Worm (Caenorhabditis elegans) whole organism, young adult: ENCODE measurements around the gene C48A7.16.

Experiments
- ceh-91 ChIP-seq: fragments of 200-800 bp; sonication (Bioruptor generic); IDR thresholded peaks from 2 replicates; pipeline ENCODE4 v1.3.6; 2022; ENCODE audit warnings: missing genetic modification reagents, missing genetic modification characterization, missing compliant biosample characterization
- nhr-27 ChIP-seq: fragments of 200-800 bp; sonication (Bioruptor generic); optimal IDR thresholded peaks from 2 replicates; lab custom pipeline; 2018; ENCODE audit warnings: mild to moderate bottlenecking, missing genetic modification characterization, moderate library complexity, missing compliant biosample characterization
- snpc-3.4 ChIP-seq: sonication (generic microtip); optimal IDR thresholded peaks from 2 replicates; lab custom pipeline; 2017; ENCODE audit warnings: missing genetic modification characterization, mild to moderate bottlenecking, missing compliant biosample characterization, antibody characterized with exemption, moderate library complexity, missing genotype, missing genetic modification reagents
- snpc-4 ChIP-seq, 5 experiments: fragments of 150-350 bp in 1 of 5; sonication (generic microtip) in 4 of 5; optimal IDR thresholded peaks; 2 replicates each; lab custom pipeline; 2014 to 2018; ENCODE audit warnings: missing genetic modification characterization in 5 of 5, missing biosample characterization in 3 of 5, antibody characterized with exemption in 2 of 5, mild to moderate bottlenecking in 2 of 5, missing compliant biosample characterization in 2 of 5, missing genotype in 2 of 5, moderate library complexity in 2 of 5, missing genetic modification reagents in 1 of 5
- ztf-18 ChIP-seq: sonication (generic microtip); optimal IDR thresholded peaks from 2 replicates; lab custom pipeline; 2016; ENCODE audit warnings: missing genotype, mild to moderate bottlenecking, missing genetic modification characterization, missing compliant biosample characterization

- TF ChIP-seq nhr-27, result no peak
- no peak for TF ChIP-seq snpc-4 (GFP tag; optimal IDR thresholded peaks at IDR 0.05; lab: Kevin White, UChicago)
- TF ChIP-seq snpc-4 (tag; optimal IDR thresholded peaks at IDR 0.05; lab: Kevin White, UChicago), result no peak
- TF ChIP-seq ceh-91 (GFP tag; lab: Robert Waterston, UW), result no peak
- TF ChIP-seq snpc-3.4, result no peak
- TF ChIP-seq ztf-18 (tag; lab: Kevin White, UChicago), result no peak
Observed at ce11 chrIV:7388843-7389242, 16.4 kb upstream of the C48A7.16 start, which contains the start of gene mob-3.
